Fruit fly (Drosophila melanogaster): ENCODE measurements around the gene beta-PheRS.

Gene beta-PheRS

DNA sequence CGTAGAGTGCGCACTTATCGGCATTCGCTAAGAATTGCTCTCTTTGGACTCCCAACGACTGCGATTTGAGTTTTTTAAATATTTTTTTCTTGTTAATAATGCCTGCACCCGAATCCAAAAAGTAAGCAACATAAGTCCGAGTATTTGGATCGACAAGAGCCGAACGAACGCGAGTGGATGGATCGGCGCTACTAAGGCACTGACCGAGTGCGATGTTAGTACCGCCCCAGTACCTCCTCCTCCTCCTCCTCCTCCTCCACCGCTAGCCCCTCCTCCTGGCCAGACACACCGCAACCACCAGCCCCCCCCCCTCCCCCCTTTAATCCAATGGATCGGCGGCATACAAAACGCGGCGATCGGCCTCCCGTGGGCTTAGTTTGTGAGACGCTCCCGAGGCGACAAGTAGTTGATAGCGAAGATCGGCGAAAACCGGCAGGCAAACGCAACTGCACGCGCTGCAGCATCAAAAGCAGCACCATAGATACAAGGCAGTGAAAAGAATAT, 31.2 kb upstream of the beta-PheRS start, which contains the start of gene CG6356:
Gene CG6356, plus strand, starts transcription at position 374 of the 504 bp plus-strand sequence.
- TF ChIP-seq kay (GFP tag; optimal IDR thresholded peaks at IDR 0.05) (no peak), Dfd (GFP tag; optimal IDR thresholded peaks at IDR 0.05) (no peak), CG12299 (tag; optimal IDR thresholded peaks at IDR 0.05) (no peak), cwo (GFP tag; optimal IDR thresholded peaks at IDR 0.05) (peak; percentile 46), Hr51 (GFP tag; optimal IDR thresholded peaks at IDR 0.05) (no peak), CG17359 (tag; optimal IDR thresholded peaks at IDR 0.05) (no peak), CG15269 (tag; optimal IDR thresholded peaks at IDR 0.05) (no peak), sob (GFP tag; IDR thresholded peaks at IDR 0.05) (peak; percentile 31; the same call in 1 of the 2 replicates), wek (GFP tag; optimal IDR thresholded peaks at IDR 0.05) (no peak), Bgb (GFP tag; IDR thresholded peaks at IDR 0.05; ENCODE audit: partially characterized antibody) (no peak), fd64A (GFP tag; optimal IDR thresholded peaks at IDR 0.05) (no peak), CG8290 (GFP tag; optimal IDR thresholded peaks at IDR 0.05) (no peak), CG8290 (tag; optimal IDR thresholded peaks at IDR 0.05) (peak in 1 of 2 experiments; percentile 52), nom (GFP tag; optimal IDR thresholded peaks at IDR 0.05) (no peak), CG3838 (GFP tag; optimal IDR thresholded peaks at IDR 0.05) (no peak), CG3281 (GFP tag; optimal IDR thresholded peaks at IDR 0.05) (no peak), NFAT (GFP tag; IDR thresholded peaks at IDR 0.05) (0 out of 2 replicates have a peak, but pooled peaks have one; percentile 33), schlank (tag; optimal IDR thresholded peaks at IDR 0.05) (no peak), wor (GFP tag; IDR thresholded peaks at IDR 0.05) (no peak), CG2875 (GFP tag; optimal IDR thresholded peaks at IDR 0.05) (peak; percentile 26), CG1832 (GFP tag; optimal IDR thresholded peaks at IDR 0.05) (peak; percentile 16), HmgD (GFP tag; optimal IDR thresholded peaks at IDR 0.05) (no peak), CG4282 (GFP tag; optimal IDR thresholded peaks at IDR 0.05) (no peak), CG5180 (GFP tag; optimal IDR thresholded peaks at IDR 0.05) (peak; percentile 29), gcm (GFP tag; optimal IDR thresholded peaks at IDR 0.05) (no peak), Bdp1 (GFP tag; optimal IDR thresholded peaks at IDR 0.05) (no peak), pita (GFP tag; optimal IDR thresholded peaks at IDR 0.05) (no peak), z (GFP tag; IDR thresholded peaks at IDR 0.05) (0 out of 3 replicates have a peak, but pooled peaks have one; percentile 58), Stat92E (GFP tag; optimal IDR thresholded peaks at IDR 0.05) (no peak), yki (optimal IDR thresholded peaks at IDR 0.05) (no peak), CG15073 (GFP tag; optimal IDR thresholded peaks at IDR 0.05) (no peak), Taf1 (GFP tag; IDR thresholded peaks at IDR 0.05) (no peak), CG13296 (GFP tag; optimal IDR thresholded peaks at IDR 0.05) (no peak), bcd (GFP tag; optimal IDR thresholded peaks at IDR 0.05) (no peak), chinmo (GFP tag; IDR thresholded peaks at IDR 0.05; ENCODE audit: partially characterized antibody) (0 out of 4 replicates have a peak, but pooled peaks have one; percentile 49), Eip74EF (GFP tag; optimal IDR thresholded peaks at IDR 0.05) (no peak), gfzf (GFP tag; optimal IDR thresholded peaks at IDR 0.05) (no peak), lola (GFP tag; optimal IDR thresholded peaks at IDR 0.05) (no peak), CG9817 (tag; optimal IDR thresholded peaks at IDR 0.05) (no peak), CG11456 (GFP tag; IDR thresholded peaks at IDR 0.05) (peak; percentile 69; the same call in 1 of the 3 replicates), Dip2 (GFP tag; IDR thresholded peaks at IDR 0.05) (no peak), CG12071 (GFP tag; optimal IDR thresholded peaks at IDR 0.05) (no peak), MTF-1 (GFP tag; optimal IDR thresholded peaks at IDR 0.05; ENCODE audit: borderline replicate concordance) (no peak), CG4404 (GFP tag; IDR thresholded peaks at IDR 0.05) (no peak), jigr1 (GFP tag; IDR thresholded peaks at IDR 0.05) (no peak), Hr39 (optimal IDR thresholded peaks at IDR 0.05) (peak; percentile 66), CG11696 (GFP tag; IDR thresholded peaks at IDR 0.05) (no peak), CG7839 (tag; optimal IDR thresholded peaks at IDR 0.05) (no peak), da (GFP tag; optimal IDR thresholded peaks at IDR 0.05) (no peak), Dref (GFP tag; IDR thresholded peaks at IDR 0.05) (0 out of 2 replicates have a peak, but pooled peaks have one; percentile 6)

Measured in whole organism, embryonic.